Fruit fly (Drosophila melanogaster): ENCODE data around the gene Zip99C.

The Zip99C gene

DNA sequence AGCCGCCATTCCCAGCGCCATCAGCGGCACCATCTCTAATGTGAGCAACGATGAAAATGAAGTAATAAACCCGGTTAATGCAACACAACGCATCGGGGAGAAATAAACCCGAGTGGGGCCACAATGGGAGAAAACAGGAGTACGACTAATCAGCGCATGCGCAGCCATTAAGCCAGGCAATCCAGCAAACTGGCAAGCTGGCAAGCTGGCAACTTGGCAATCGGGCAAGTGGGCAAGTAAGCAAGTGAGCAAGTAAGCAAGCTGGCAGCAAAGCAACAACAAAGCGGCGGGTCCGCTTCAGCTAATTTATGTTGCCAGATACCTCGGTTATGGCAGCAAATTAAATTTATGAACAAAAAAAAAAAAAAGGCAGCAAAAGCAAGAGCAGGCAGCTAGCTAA, 30.9 kb upstream of the Zip99C start:
- TF ChIP-seq toe (GFP tag; optimal IDR thresholded peaks at IDR 0.05) (no peak), tj (GFP tag; optimal IDR thresholded peaks at IDR 0.05) (no peak), cnc (optimal IDR thresholded peaks at IDR 0.05) (no peak), CG7101 (tag; optimal IDR thresholded peaks at IDR 0.05) (no peak), Hr96 (GFP tag; optimal IDR thresholded peaks at IDR 0.05) (no peak)

DNA sequence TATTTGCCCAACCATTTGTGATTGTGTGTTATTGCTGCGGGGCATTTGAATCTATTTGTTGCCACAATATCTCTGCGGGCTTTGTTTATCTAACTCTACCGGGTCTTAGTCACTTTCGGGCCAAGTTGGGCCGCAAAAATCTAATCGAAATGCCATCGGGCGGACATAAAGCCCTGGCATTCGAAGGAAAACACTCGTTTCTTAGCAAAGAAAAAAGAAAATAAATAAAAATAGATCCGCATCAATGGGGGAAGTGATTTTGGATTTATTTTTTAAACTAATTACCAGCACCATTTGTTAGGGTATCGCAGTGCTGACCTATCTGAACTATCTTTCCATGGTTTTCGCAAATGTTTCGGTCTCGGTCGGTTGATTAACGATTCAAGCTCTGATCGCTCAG, 29.9 kb upstream of the Zip99C start:
- TF ChIP-seq CG11617 (GFP tag; optimal IDR thresholded peaks at IDR 0.05) = no peak
- no peak for TF ChIP-seq Clk (GFP tag; optimal IDR thresholded peaks at IDR 0.05)
- no peak for TF ChIP-seq Hr96 (GFP tag; optimal IDR thresholded peaks at IDR 0.05)
- no peak for TF ChIP-seq CG12768 (GFP tag; optimal IDR thresholded peaks at IDR 0.05)
- no peak for TF ChIP-seq CG33017 (tag; optimal IDR thresholded peaks at IDR 0.05)
- no peak for TF ChIP-seq cic (GFP tag; optimal IDR thresholded peaks at IDR 0.05)
- TF ChIP-seq CG7045 (GFP tag; optimal IDR thresholded peaks at IDR 0.05) = no peak

- TF ChIP-seq CG5204 (GFP tag; optimal IDR thresholded peaks at IDR 0.05) (peak; percentile 16), Hr96 (GFP tag; optimal IDR thresholded peaks at IDR 0.05) (no peak), cnc (optimal IDR thresholded peaks at IDR 0.05) (no peak), CG14711 (tag; optimal IDR thresholded peaks at IDR 0.05) (peak; percentile 13), toe (GFP tag; optimal IDR thresholded peaks at IDR 0.05) (peak; percentile 3), CG33017 (tag; optimal IDR thresholded peaks at IDR 0.05) (peak; percentile 2)
Observed at dm6 chr3R:29894393-29894792, 25.7 kb upstream of the Zip99C start.

- no peak for TF ChIP-seq Hr96 (GFP tag; optimal IDR thresholded peaks at IDR 0.05)
Observed at dm6 chr3R:29893030-29893429, 24.3 kb upstream of the Zip99C start.

- TF ChIP-seq Crg-1 (GFP tag; optimal IDR thresholded peaks at IDR 0.05) (no peak), tj (GFP tag; optimal IDR thresholded peaks at IDR 0.05) (peak; percentile 32)
Observed at dm6 chr3R:29891183-29891582, 22.5 kb upstream of the Zip99C start.

DNA sequence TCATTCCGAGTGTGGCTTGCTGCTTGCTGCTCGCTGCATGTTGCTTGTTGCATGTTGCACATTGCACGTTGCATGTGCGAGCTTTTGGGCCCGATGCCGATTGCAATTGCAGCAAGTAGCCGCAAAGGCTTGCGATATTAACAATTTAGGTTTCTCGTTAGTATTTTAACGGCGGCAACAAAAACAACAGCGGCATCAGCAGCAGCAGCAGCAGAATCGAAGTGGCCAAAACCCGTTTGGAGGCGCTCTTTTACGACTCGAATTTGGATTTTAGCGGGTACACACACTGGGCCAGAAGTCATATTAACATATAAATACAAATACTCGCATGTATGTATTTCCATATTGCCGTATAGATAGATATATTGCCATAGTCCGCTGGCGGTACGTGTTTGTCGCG, 11.6 kb upstream of the Zip99C start:
- TF ChIP-seq kay (GFP tag; ENCODE audit: borderline replicate concordance) (no peak), Mnt (GFP tag; optimal IDR thresholded peaks at IDR 0.05) (no peak), Crg-1 (GFP tag; optimal IDR thresholded peaks at IDR 0.05) (no peak), CG5204 (GFP tag; optimal IDR thresholded peaks at IDR 0.05) (no peak), cnc (optimal IDR thresholded peaks at IDR 0.05) (no peak)

DNA sequence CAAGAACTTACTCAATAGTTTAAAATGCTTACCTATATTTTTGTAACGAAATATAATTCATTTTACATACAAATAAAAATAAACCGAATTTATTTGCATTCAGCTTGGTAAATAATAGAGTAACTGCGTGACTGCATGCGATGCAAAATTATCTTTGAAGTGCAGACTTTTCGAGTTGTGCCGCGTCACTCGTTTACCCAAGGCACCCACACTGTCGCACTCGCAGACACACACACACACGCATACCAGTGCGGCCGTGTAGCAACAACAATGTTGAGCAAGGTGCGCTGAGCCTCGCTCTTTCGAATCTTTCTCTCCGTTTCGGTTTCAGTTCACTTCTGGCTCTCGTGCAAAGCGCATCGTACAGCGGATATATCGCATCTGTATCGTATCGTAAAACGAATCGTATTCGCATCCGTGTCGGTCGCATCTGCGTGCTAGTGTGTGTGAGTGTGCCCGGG, 8.1 kb upstream of the Zip99C start, which contains the start of gene CG31038:
TSS of gene CG31038 (plus strand) at position 327 of the 461 bp plus-strand sequence.
- TF ChIP-seq kay (GFP tag; ENCODE audit: borderline replicate concordance) (peak; percentile 78), CG7101 (tag; optimal IDR thresholded peaks at IDR 0.05) (peak; percentile 43), CG5204 (GFP tag; optimal IDR thresholded peaks at IDR 0.05) (no peak), CG12768 (GFP tag; optimal IDR thresholded peaks at IDR 0.05) (peak; percentile 69), Hr96 (GFP tag; optimal IDR thresholded peaks at IDR 0.05) (no peak), bab1 (GFP tag; optimal IDR thresholded peaks at IDR 0.05) (peak; percentile 54), CG1620 (GFP tag; optimal IDR thresholded peaks at IDR 0.05) (no peak), Mnt (GFP tag; optimal IDR thresholded peaks at IDR 0.05) (peak; percentile 70), CG14711 (tag; optimal IDR thresholded peaks at IDR 0.05) (peak; percentile 29), CG11617 (GFP tag; optimal IDR thresholded peaks at IDR 0.05) (peak; percentile 31), toe (GFP tag; optimal IDR thresholded peaks at IDR 0.05) (no peak), pad (GFP tag; optimal IDR thresholded peaks at IDR 0.05) (no peak), Crg-1 (GFP tag; optimal IDR thresholded peaks at IDR 0.05) (peak; percentile 14), CG7045 (GFP tag; optimal IDR thresholded peaks at IDR 0.05) (peak; percentile 15), CG33017 (tag; optimal IDR thresholded peaks at IDR 0.05) (no peak), tj (GFP tag; optimal IDR thresholded peaks at IDR 0.05) (peak; percentile 96), Clk (GFP tag; optimal IDR thresholded peaks at IDR 0.05) (no peak), cnc (optimal IDR thresholded peaks at IDR 0.05) (peak; percentile 61 to 74), ovo (GFP tag; optimal IDR thresholded peaks at IDR 0.05) (no peak), cic (GFP tag; optimal IDR thresholded peaks at IDR 0.05) (peak; percentile 80)

DNA sequence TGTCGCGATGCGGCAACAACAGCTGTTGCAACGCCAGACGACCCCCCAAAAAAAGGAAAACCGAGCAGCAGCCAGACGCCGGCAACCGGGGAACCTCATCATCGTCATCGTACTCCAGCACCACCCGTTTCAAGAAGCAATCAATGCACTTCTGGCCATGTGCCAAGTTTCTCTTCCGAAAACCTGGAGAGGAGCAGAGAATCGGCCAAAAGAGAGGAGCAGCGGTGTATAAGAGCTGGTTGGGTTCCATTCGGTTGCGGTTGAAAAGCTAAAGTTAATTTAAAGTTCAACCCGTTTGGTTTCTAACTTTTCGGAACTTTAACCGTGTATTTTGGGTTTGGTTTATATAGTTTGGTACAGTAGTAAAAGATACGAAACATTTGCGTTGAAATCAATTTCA, 7.5 kb upstream of the Zip99C start:
- no peak for TF ChIP-seq Mnt (GFP tag; optimal IDR thresholded peaks at IDR 0.05)
- TF ChIP-seq CG1620 (GFP tag; optimal IDR thresholded peaks at IDR 0.05) = no peak
- TF ChIP-seq kay (GFP tag; ENCODE audit: borderline replicate concordance) = no peak
- TF ChIP-seq CG7045 (GFP tag; optimal IDR thresholded peaks at IDR 0.05) = no peak
- TF ChIP-seq CG11617 (GFP tag; optimal IDR thresholded peaks at IDR 0.05) = no peak
- TF ChIP-seq Clk (GFP tag; optimal IDR thresholded peaks at IDR 0.05) = no peak
- no peak for TF ChIP-seq CG5204 (GFP tag; optimal IDR thresholded peaks at IDR 0.05)
- no peak for TF ChIP-seq CG33017 (tag; optimal IDR thresholded peaks at IDR 0.05)
- TF ChIP-seq bab1 (GFP tag; optimal IDR thresholded peaks at IDR 0.05) = no peak
- no peak for TF ChIP-seq Hr96 (GFP tag; optimal IDR thresholded peaks at IDR 0.05)
- TF ChIP-seq CG14711 (tag; optimal IDR thresholded peaks at IDR 0.05) = no peak
- no peak for TF ChIP-seq CG7101 (tag; optimal IDR thresholded peaks at IDR 0.05)
- no peak for TF ChIP-seq cnc (optimal IDR thresholded peaks at IDR 0.05)
- no peak for TF ChIP-seq ovo (GFP tag; optimal IDR thresholded peaks at IDR 0.05)
